Worm (Caenorhabditis elegans) whole organism, young adult: ENCODE results near the gene rps-30.

Experiments used
- B0336.3 ChIP-seq: fragments of 200-800 bp; sonication (Bioruptor generic); IDR thresholded peaks from 2 replicates; pipeline ENCODE4 v1.3.6; 2022; ENCODE audit warnings: missing genetic modification characterization, missing compliant biosample characterization
- F22D6.2 ChIP-seq: sonication (generic microtip); optimal IDR thresholded peaks from 2 replicates; lab custom pipeline; 2016; ENCODE audit warnings: mild to moderate bottlenecking, missing genetic modification characterization, missing compliant biosample characterization
- F55B11.4 ChIP-seq: sonication (generic microtip); optimal IDR thresholded peaks from 2 replicates; lab custom pipeline; 2016; ENCODE audit warnings: missing compliant biosample characterization, missing genetic modification characterization, borderline replicate concordance; ENCODE audit not compliant: insufficient read depth
- K11D2.4 ChIP-seq: fragments of 200-800 bp; sonication (Bioruptor generic); IDR thresholded peaks from 2 replicates; pipeline ENCODE4 v1.3.6; 2022; ENCODE audit warnings: missing genetic modification reagents, missing genetic modification characterization, missing compliant biosample characterization
- K12H6.12 ChIP-seq: fragments of 200-800 bp; sonication (Bioruptor generic); optimal IDR thresholded peaks from 2 replicates; lab custom pipeline; 2018; ENCODE audit warnings: mild to moderate bottlenecking, missing genetic modification characterization, missing compliant biosample characterization
- Y53G8AR.9 ChIP-seq: fragments of 200-800 bp; sonication (Bioruptor generic); conservative IDR thresholded peaks from 2 replicates; pipeline ENCODE4 v1.3.6; 2022; ENCODE audit warnings: missing genetic modification reagents, missing genetic modification characterization, missing compliant biosample characterization
- Y79H2A.3 ChIP-seq: fragments of 200-800 bp; sonication (Bioruptor generic); conservative IDR thresholded peaks from 2 replicates; pipeline ENCODE4 v1.3.6; 2022; ENCODE audit warnings: missing genetic modification reagents, missing genetic modification characterization, missing compliant biosample characterization
- ZK185.1 ChIP-seq: sonication (generic microtip); optimal IDR thresholded peaks from 2 replicates; lab custom pipeline; 2016; ENCODE audit warnings: mild to moderate bottlenecking, missing genetic modification characterization, missing compliant biosample characterization; ENCODE audit not compliant: poor library complexity, severe bottlenecking
- atf-7 ChIP-seq: sonication (generic microtip); optimal IDR thresholded peaks from 2 replicates; lab custom pipeline; 2017; ENCODE audit warnings: mild to moderate bottlenecking, missing genetic modification characterization, missing compliant biosample characterization
- cebp-1 ChIP-seq, 2 experiments: fragments of 200-800 bp in 1 of 2; sonication (Bioruptor generic) in 1 of 2; sonication (generic microtip) in 1 of 2; IDR thresholded peaks in 1 of 2; optimal IDR thresholded peaks in 1 of 2; 2 replicates each; pipeline versions ENCODE4 v1.3.6 to Lab custom; 2017 to 2022; ENCODE audit warnings: missing compliant biosample characterization in 2 of 2, missing genetic modification characterization in 2 of 2, mild to moderate bottlenecking in 1 of 2, missing genetic modification reagents in 1 of 2, moderate library complexity in 1 of 2
- ceh-100 ChIP-seq: fragments of 200-800 bp; sonication (Bioruptor generic); IDR thresholded peaks from 2 replicates; pipeline ENCODE4 v1.3.6; 2022; ENCODE audit warnings: missing genetic modification reagents, missing genetic modification characterization, missing compliant biosample characterization
- chd-7 ChIP-seq: sonication (generic microtip); optimal IDR thresholded peaks from 2 replicates; lab custom pipeline; 2016; ENCODE audit warnings: mild to moderate bottlenecking, missing genetic modification characterization, moderate library complexity, missing compliant biosample characterization
- dox-1 ChIP-seq: fragments of 200-800 bp; sonication (Bioruptor generic); IDR thresholded peaks from 2 replicates; pipeline ENCODE4 v1.3.6; 2022; ENCODE audit warnings: missing genetic modification reagents, missing genetic modification characterization, missing compliant biosample characterization
- egl-44 ChIP-seq: fragments of 200-800 bp; sonication (Bioruptor generic); IDR thresholded peaks from 2 replicates; pipeline ENCODE4 v1.3.6; 2022; ENCODE audit warnings: missing genetic modification reagents, missing genetic modification characterization, missing compliant biosample characterization
- ets-4 ChIP-seq: fragments of 200-800 bp; sonication (Bioruptor generic); optimal IDR thresholded peaks from 2 replicates; lab custom pipeline; 2018; ENCODE audit warnings: mild to moderate bottlenecking, missing genetic modification characterization, missing compliant biosample characterization
- gei-17 ChIP-seq: fragments of 200-800 bp; sonication (Bioruptor generic); optimal IDR thresholded peaks from 2 replicates; lab custom pipeline; 2018; ENCODE audit warnings: mild to moderate bottlenecking, missing genetic modification characterization, missing compliant biosample characterization
- hlh-26 ChIP-seq: fragments of 200-800 bp; sonication (Bioruptor generic); conservative IDR thresholded peaks from 2 replicates; pipeline ENCODE4 v1.3.6; 2022; ENCODE audit warnings: missing genetic modification reagents, missing genetic modification characterization, missing compliant biosample characterization
- hmg-1.2 ChIP-seq: fragments of 200-800 bp; sonication (Bioruptor generic); IDR thresholded peaks from 2 replicates; pipeline ENCODE4 v1.3.6; 2022; ENCODE audit warnings: missing genetic modification reagents, missing genetic modification characterization, missing compliant biosample characterization
- hmg-20 ChIP-seq: fragments of 200-800 bp; sonication (Bioruptor generic); IDR thresholded peaks from 2 replicates; pipeline ENCODE4 v1.3.6; 2022; ENCODE audit warnings: missing genetic modification reagents, missing genetic modification characterization, missing compliant biosample characterization
- let-607 ChIP-seq, 2 experiments: fragments of 200-800 bp in 1 of 2; sonication (Bioruptor generic) in 1 of 2; sonication (generic microtip) in 1 of 2; optimal IDR thresholded peaks; 2 replicates each; lab custom pipeline; 2016 to 2018; ENCODE audit warnings: mild to moderate bottlenecking in 2 of 2, missing compliant biosample characterization in 2 of 2, missing genetic modification characterization in 2 of 2, moderate library complexity in 2 of 2, missing genotype in 1 of 2
- lin-40 ChIP-seq: sonication (generic microtip); optimal IDR thresholded peaks from 2 replicates; lab custom pipeline; 2016; ENCODE audit warnings: missing genetic modification characterization, mild to moderate bottlenecking, missing compliant biosample characterization, missing genotype, missing genetic modification reagents
- lin-54 ChIP-seq: fragments of 200-800 bp; sonication (Bioruptor generic); optimal IDR thresholded peaks from 2 replicates; lab custom pipeline; 2018; ENCODE audit warnings: mild to moderate bottlenecking, missing genetic modification characterization, missing compliant biosample characterization
- lir-1 ChIP-seq: fragments of 200-800 bp; sonication (Bioruptor generic); conservative IDR thresholded peaks from 2 replicates; pipeline ENCODE4 v1.3.6; 2022; ENCODE audit warnings: missing genetic modification reagents, missing genetic modification characterization, missing compliant biosample characterization
- lsy-27 ChIP-seq: sonication (generic microtip); optimal IDR thresholded peaks from 2 replicates; lab custom pipeline; 2017; ENCODE audit warnings: missing genetic modification characterization, mild to moderate bottlenecking, missing compliant biosample characterization, antibody characterized with exemption, missing genotype, borderline replicate concordance; ENCODE audit not compliant: insufficient read depth
- madf-10 ChIP-seq: sonication (generic microtip); optimal IDR thresholded peaks from 2 replicates; lab custom pipeline; 2016; ENCODE audit warnings: mild to moderate bottlenecking, missing genetic modification characterization, missing compliant biosample characterization
- mcd-1 ChIP-seq: fragments of 200-800 bp; sonication (Bioruptor generic); IDR thresholded peaks from 2 replicates; pipeline ENCODE4 v1.3.6; 2022; ENCODE audit warnings: missing genetic modification reagents, missing genetic modification characterization, missing compliant biosample characterization
- nfya-2 ChIP-seq: fragments of 200-800 bp; sonication (Bioruptor generic); IDR thresholded peaks from 2 replicates; pipeline ENCODE4 v1.3.6; 2022; ENCODE audit warnings: missing genetic modification reagents, missing genetic modification characterization, missing compliant biosample characterization
- nfyb-1 ChIP-seq: fragments of 200-800 bp; sonication (Bioruptor generic); IDR thresholded peaks from 2 replicates; pipeline ENCODE4 v1.3.6; 2022; ENCODE audit warnings: missing genetic modification reagents, missing genetic modification characterization, missing compliant biosample characterization
- nhr-27 ChIP-seq: fragments of 200-800 bp; sonication (Bioruptor generic); optimal IDR thresholded peaks from 2 replicates; lab custom pipeline; 2018; ENCODE audit warnings: mild to moderate bottlenecking, missing genetic modification characterization, moderate library complexity, missing compliant biosample characterization
- nhr-80 ChIP-seq: sonication (generic microtip); optimal IDR thresholded peaks from 2 replicates; lab custom pipeline; 2016; ENCODE audit warnings: missing genetic modification characterization, missing compliant biosample characterization
- nhr-90 ChIP-seq: sonication (generic microtip); optimal IDR thresholded peaks from 2 replicates; lab custom pipeline; 2016; ENCODE audit warnings: missing genotype, mild to moderate bottlenecking, missing genetic modification characterization, missing compliant biosample characterization
- pbrm-1 ChIP-seq: fragments of 200-800 bp; sonication (Bioruptor generic); IDR thresholded peaks from 2 replicates; pipeline ENCODE4 v1.3.6; 2022; ENCODE audit warnings: missing genetic modification reagents, missing genetic modification characterization, missing compliant biosample characterization
- repo-1 ChIP-seq: sonication (generic microtip); optimal IDR thresholded peaks from 2 replicates; lab custom pipeline; 2017; ENCODE audit warnings: mild to moderate bottlenecking, missing genetic modification characterization, missing compliant biosample characterization
- snpc-4 ChIP-seq, 5 experiments: fragments of 150-350 bp in 1 of 5; sonication (generic microtip) in 4 of 5; optimal IDR thresholded peaks; 2 replicates each; lab custom pipeline; 2014 to 2018; ENCODE audit warnings: missing genetic modification characterization in 5 of 5, missing biosample characterization in 3 of 5, antibody characterized with exemption in 2 of 5, mild to moderate bottlenecking in 2 of 5, missing compliant biosample characterization in 2 of 5, missing genotype in 2 of 5, moderate library complexity in 2 of 5, missing genetic modification reagents in 1 of 5
- tbp1 ChIP-seq: fragments of 200-800 bp; sonication (Bioruptor generic); optimal IDR thresholded peaks from 2 replicates; lab custom pipeline; 2018; ENCODE audit warnings: mild to moderate bottlenecking, missing genetic modification characterization, missing compliant biosample characterization
- tlf-1 ChIP-seq: fragments of 200-800 bp; sonication (Bioruptor generic); optimal IDR thresholded peaks from 2 replicates; lab custom pipeline; 2018; ENCODE audit warnings: mild to moderate bottlenecking, missing genetic modification characterization, missing compliant biosample characterization
- unc-62 ChIP-seq: fragments of 150-350 bp; optimal IDR thresholded peaks from 2 replicates; lab custom pipeline; 2014; ENCODE audit warnings: missing biosample characterization, missing genetic modification reagents, missing genetic modification characterization
- zfh-2 ChIP-seq: fragments of 200-800 bp; sonication (Bioruptor generic); conservative IDR thresholded peaks from 2 replicates; pipeline ENCODE4 v1.3.6; 2022; ENCODE audit warnings: missing genetic modification reagents, missing genetic modification characterization, missing compliant biosample characterization
- zim-3 ChIP-seq: sonication (generic microtip); optimal IDR thresholded peaks from 2 replicates; lab custom pipeline; 2017; ENCODE audit warnings: mild to moderate bottlenecking, missing genetic modification characterization, moderate library complexity, missing compliant biosample characterization
- ztf-22 ChIP-seq: fragments of 200-800 bp; sonication (Bioruptor generic); optimal IDR thresholded peaks from 2 replicates; lab custom pipeline; 2018; ENCODE audit warnings: mild to moderate bottlenecking, missing genetic modification characterization, moderate library complexity, missing compliant biosample characterization

The rps-30 gene

ce11 chrV:7744068-7744467 is 32.3 kb upstream of the rps-30 start:
- TF ChIP-seq ets-4 (GFP tag; lab: Kevin White, UChicago) (peak; percentile 98), Y53G8AR.9 (GFP tag; lab: Robert Waterston, UW) (0 out of 2 replicates have a peak, but pooled peaks have one; percentile 47), ceh-100 (GFP tag; lab: Robert Waterston, UW) (no peak), repo-1 (peak; percentile 54), hmg-1.2 (no peak), let-607 (tag; optimal IDR thresholded peaks at IDR 0.05; lab: Kevin White, UChicago) (peak; percentile 89 to 91), K11D2.4 (no peak), tbp1 (peak; percentile 59), cebp-1 (GFP tag; IDR thresholded peaks at IDR 0.05; lab: Robert Waterston, UW) (no peak; the same call in 1 of the 2 replicates), cebp-1 (tag; optimal IDR thresholded peaks at IDR 0.05; lab: Kevin White, UChicago) (peak; percentile 68), hlh-26 (no peak), B0336.3 (GFP tag; lab: Robert Waterston, UW) (0 out of 2 replicates have a peak, but pooled peaks have one; percentile 33), zfh-2 (GFP tag; lab: Robert Waterston, UW) (no peak; the same call in 1 of the 2 replicates), madf-10 (peak; percentile 11), F55B11.4 (no peak), atf-7 (tag; lab: Kevin White, UChicago) (peak; percentile 72), unc-62 (peak; percentile 98), nhr-80 (tag; lab: Kevin White, UChicago) (peak; percentile 99), snpc-4 (GFP tag; optimal IDR thresholded peaks at IDR 0.05; lab: Kevin White, UChicago) (no peak), snpc-4 (tag; optimal IDR thresholded peaks at IDR 0.05; lab: Kevin White, UChicago) (peak in 2 of 4 experiments; percentile 9 to 45), nhr-90 (tag; lab: Kevin White, UChicago) (peak; percentile 3), dox-1 (GFP tag; lab: Robert Waterston, UW) (peak; percentile 87), gei-17 (no peak), lin-54 (GFP tag; lab: Kevin White, UChicago) (peak; percentile 25), tlf-1 (GFP tag; lab: Kevin White, UChicago) (no peak), ztf-22 (peak; percentile 93), chd-7 (tag; lab: Kevin White, UChicago) (peak; percentile 71), pbrm-1 (GFP tag; lab: Robert Waterston, UW) (no peak), nfyb-1 (GFP tag; lab: Robert Waterston, UW) (peak; percentile 20; the same call in 1 of the 2 replicates), egl-44 (GFP tag; lab: Robert Waterston, UW) (peak; percentile 70; the same call in 1 of the 2 replicates), lir-1 (GFP tag; lab: Robert Waterston, UW) (0 out of 2 replicates have a peak, but pooled peaks have one; percentile 11), mcd-1 (0 out of 2 replicates have a peak, but pooled peaks have one; percentile 28), ZK185.1 (tag; lab: Kevin White, UChicago) (peak; percentile 21), lsy-27 (no peak), nfya-2 (no peak), lin-40 (tag; lab: Kevin White, UChicago) (peak; percentile 35)
- TF ChIP-seq, all 124 proteins: peak for 23

ce11 chrV:7745386-7745785 is 31.0 kb upstream of the rps-30 start:
- TF ChIP-seq atf-7 (tag; lab: Kevin White, UChicago) (no peak), F22D6.2 (no peak), K12H6.12 (tag; lab: Kevin White, UChicago) (no peak), nhr-27 (no peak), Y79H2A.3 (no peak), let-607 (tag; optimal IDR thresholded peaks at IDR 0.05; lab: Kevin White, UChicago) (no peak), zim-3 (tag; lab: Kevin White, UChicago) (no peak), hmg-20 (no peak), K11D2.4 (no peak)
